Fruit fly (Drosophila melanogaster) whole organism, adult: ENCODE measurements around the gene CG42536.

Experiments used
- CG12768 ChIP-seq: fragments of 200-800 bp; sonication (Bioruptor generic); optimal IDR thresholded peaks from 2 replicates; lab custom pipeline; 2017; ENCODE audit warnings: missing biosample characterization, missing genetic modification characterization, mild to moderate bottlenecking, moderate library complexity, missing genetic modification reagents
- CG14711 ChIP-seq: fragments of 200-800 bp; sonication (Bioruptor generic); optimal IDR thresholded peaks from 2 replicates; lab custom pipeline; 2018; ENCODE audit warnings: missing biosample characterization, mild to moderate bottlenecking, missing genetic modification characterization, moderate library complexity
- CG5204 ChIP-seq: fragments of 200-800 bp; sonication (Bioruptor generic); optimal IDR thresholded peaks from 2 replicates; lab custom pipeline; 2016; ENCODE audit warnings: missing biosample characterization, missing genetic modification characterization
- CG7045 ChIP-seq: fragments of 200-800 bp; sonication (Bioruptor generic); optimal IDR thresholded peaks from 2 replicates; lab custom pipeline; 2017; ENCODE audit warnings: missing biosample characterization, mild to moderate bottlenecking, missing genetic modification characterization
- CG7101 ChIP-seq: fragments of 200-800 bp; sonication (Bioruptor generic); optimal IDR thresholded peaks from 2 replicates; lab custom pipeline; 2018; ENCODE audit warnings: missing biosample characterization, mild to moderate bottlenecking, missing genetic modification characterization, moderate library complexity
- Clk ChIP-seq: fragments of 200-800 bp; sonication (Bioruptor generic); optimal IDR thresholded peaks from 2 replicates; lab custom pipeline; 2017; ENCODE audit warnings: missing biosample characterization, missing genetic modification characterization
- Mnt ChIP-seq: fragments of 200-800 bp; sonication (Bioruptor generic); optimal IDR thresholded peaks from 2 replicates; lab custom pipeline; 2016; ENCODE audit warnings: missing biosample characterization, mild to moderate bottlenecking, missing genetic modification characterization
- bab1 ChIP-seq: fragments of 200-800 bp; sonication (Bioruptor generic); optimal IDR thresholded peaks from 3 replicates; lab custom pipeline; 2019; ENCODE audit warnings: missing biosample characterization, mild to moderate bottlenecking, missing genetic modification characterization, moderate library complexity
- cnc ChIP-seq, 2 experiments: fragments of >200 bp; optimal IDR thresholded peaks; 2 replicates each; lab custom pipeline; 2017
- kay ChIP-seq: fragments of 200-800 bp; sonication (Bioruptor generic); peaks from one replicate; lab custom pipeline; 2016; ENCODE audit warnings: missing biosample characterization, missing genetic modification characterization, borderline replicate concordance
- pad ChIP-seq: fragments of 200-800 bp; sonication (Bioruptor generic); optimal IDR thresholded peaks from 3 replicates; lab custom pipeline; 2017; ENCODE audit warnings: missing biosample characterization, missing genetic modification characterization, mild to moderate bottlenecking, moderate library complexity, missing genetic modification reagents
- toe ChIP-seq: fragments of 200-800 bp; sonication (Bioruptor generic); optimal IDR thresholded peaks from 2 replicates; lab custom pipeline; 2016; ENCODE audit warnings: missing biosample characterization, missing genetic modification characterization

DNA sequence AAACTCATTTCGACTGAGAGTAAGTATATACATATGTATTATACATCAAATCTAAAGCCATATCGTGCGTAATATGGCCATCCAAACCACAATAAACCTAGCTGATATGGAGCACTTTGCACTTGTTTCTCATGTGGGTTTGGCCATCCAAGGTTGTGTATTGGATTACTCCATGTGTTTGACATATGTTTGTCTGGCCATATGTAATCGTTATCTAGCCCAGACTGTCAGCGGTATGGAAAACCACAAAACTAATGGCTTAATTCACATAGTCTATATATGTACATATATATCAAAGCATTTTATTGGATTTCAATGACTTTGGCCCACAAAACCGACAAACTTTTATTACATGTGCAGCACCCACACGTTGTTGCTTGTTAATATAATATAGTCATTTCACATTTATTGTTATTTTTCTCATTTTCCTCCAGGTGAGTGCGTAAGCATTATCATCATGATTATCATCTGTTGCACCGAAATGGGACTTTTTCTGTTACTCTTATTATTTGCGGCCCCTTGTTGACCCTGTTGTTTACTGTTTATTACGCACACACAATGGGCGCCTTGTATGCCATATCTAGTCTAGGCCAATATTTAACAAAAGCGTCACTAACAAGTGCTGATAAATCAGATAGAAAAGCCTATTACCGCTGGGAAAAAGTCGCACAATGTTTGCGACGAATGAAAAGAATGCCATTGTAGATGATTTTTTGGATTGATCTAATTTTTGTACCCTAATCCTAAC is 26.8 kb upstream of the CG42536 start:
- no peak for TF ChIP-seq CG5204 (GFP tag; lab: Kevin White, UChicago)
- no peak for TF ChIP-seq bab1 (GFP tag; lab: Kevin White, UChicago)
- peak; percentile 39 for TF ChIP-seq CG7101 (tag; lab: Kevin White, UChicago)
- TF ChIP-seq cnc (optimal IDR thresholded peaks at IDR 0.05; lab: Kevin White, UChicago) = no peak
- peak; percentile 48 for TF ChIP-seq Mnt
- TF ChIP-seq toe = no peak
- peak; percentile 30 for TF ChIP-seq CG7045
- no peak for TF ChIP-seq CG12768 (GFP tag; lab: Kevin White, UChicago)
- peak; percentile 85 for TF ChIP-seq kay
- TF ChIP-seq Clk = no peak
- no peak for TF ChIP-seq pad (GFP tag; lab: Kevin White, UChicago)
- TF ChIP-seq CG14711 (tag; lab: Kevin White, UChicago) = no peak
